Worm (Caenorhabditis elegans) whole organism, young adult: Measurements from ENCODE around the gene Y69H2.17.

Experiments used
- F37B4.10 ChIP-seq: fragments of 200-800 bp; sonication (Bioruptor generic); IDR thresholded peaks from 2 replicates; pipeline ENCODE4 v1.3.6; 2022; ENCODE audit warnings: missing genetic modification characterization, missing compliant biosample characterization
- F55B11.4 ChIP-seq: sonication (generic microtip); optimal IDR thresholded peaks from 2 replicates; lab custom pipeline; 2016; ENCODE audit warnings: missing compliant biosample characterization, missing genetic modification characterization, borderline replicate concordance; ENCODE audit not compliant: insufficient read depth
- Y79H2A.3 ChIP-seq: fragments of 200-800 bp; sonication (Bioruptor generic); conservative IDR thresholded peaks from 2 replicates; pipeline ENCODE4 v1.3.6; 2022; ENCODE audit warnings: missing genetic modification reagents, missing genetic modification characterization, missing compliant biosample characterization
- aptf-2 ChIP-seq: fragments of 200-800 bp; sonication (Bioruptor generic); conservative IDR thresholded peaks from 2 replicates; pipeline ENCODE4 v1.3.6; 2022; ENCODE audit warnings: missing genetic modification reagents, missing genetic modification characterization, missing compliant biosample characterization
- atf-7 ChIP-seq: sonication (generic microtip); optimal IDR thresholded peaks from 2 replicates; lab custom pipeline; 2017; ENCODE audit warnings: mild to moderate bottlenecking, missing genetic modification characterization, missing compliant biosample characterization
- ceh-58 ChIP-seq: fragments of 200-800 bp; sonication (Bioruptor generic); IDR thresholded peaks from 2 replicates; pipeline ENCODE4 v1.3.6; 2022; ENCODE audit warnings: missing genetic modification characterization, missing compliant biosample characterization
- die-1 ChIP-seq: sonication (generic microtip); optimal IDR thresholded peaks from 2 replicates; lab custom pipeline; 2016; ENCODE audit warnings: missing genotype, mild to moderate bottlenecking, missing genetic modification characterization, missing compliant biosample characterization
- efl-1 ChIP-seq: fragments of 150-350 bp; optimal IDR thresholded peaks from 2 replicates; lab custom pipeline; 2014; ENCODE audit warnings: missing biosample characterization, missing genetic modification reagents, missing genetic modification characterization
- ekl-4 ChIP-seq: fragments of 200-800 bp; sonication (Bioruptor generic); IDR thresholded peaks from 2 replicates; pipeline ENCODE4 v1.3.6; 2022; ENCODE audit warnings: missing genetic modification reagents, missing genetic modification characterization, missing compliant biosample characterization
- mel-28 ChIP-seq: sonication (generic microtip); optimal IDR thresholded peaks from 2 replicates; lab custom pipeline; 2016; ENCODE audit warnings: borderline replicate concordance, mild to moderate bottlenecking, missing genetic modification characterization, missing compliant biosample characterization
- nfya-1 ChIP-seq: sonication (generic microtip); optimal IDR thresholded peaks from 2 replicates; lab custom pipeline; 2017; ENCODE audit warnings: antibody characterized with exemption, missing compliant biosample characterization, missing genetic modification characterization, borderline replicate concordance; ENCODE audit not compliant: insufficient read depth
- snpc-4 ChIP-seq, 5 experiments: fragments of 150-350 bp in 1 of 5; sonication (generic microtip) in 4 of 5; optimal IDR thresholded peaks; 2 replicates each; lab custom pipeline; 2014 to 2018; ENCODE audit warnings: missing genetic modification characterization in 5 of 5, missing biosample characterization in 3 of 5, antibody characterized with exemption in 2 of 5, mild to moderate bottlenecking in 2 of 5, missing compliant biosample characterization in 2 of 5, missing genotype in 2 of 5, moderate library complexity in 2 of 5, missing genetic modification reagents in 1 of 5
- tlf-1 ChIP-seq: fragments of 200-800 bp; sonication (Bioruptor generic); optimal IDR thresholded peaks from 2 replicates; lab custom pipeline; 2018; ENCODE audit warnings: mild to moderate bottlenecking, missing genetic modification characterization, missing compliant biosample characterization
- unc-62 ChIP-seq: fragments of 150-350 bp; optimal IDR thresholded peaks from 2 replicates; lab custom pipeline; 2014; ENCODE audit warnings: missing biosample characterization, missing genetic modification reagents, missing genetic modification characterization

DNA sequence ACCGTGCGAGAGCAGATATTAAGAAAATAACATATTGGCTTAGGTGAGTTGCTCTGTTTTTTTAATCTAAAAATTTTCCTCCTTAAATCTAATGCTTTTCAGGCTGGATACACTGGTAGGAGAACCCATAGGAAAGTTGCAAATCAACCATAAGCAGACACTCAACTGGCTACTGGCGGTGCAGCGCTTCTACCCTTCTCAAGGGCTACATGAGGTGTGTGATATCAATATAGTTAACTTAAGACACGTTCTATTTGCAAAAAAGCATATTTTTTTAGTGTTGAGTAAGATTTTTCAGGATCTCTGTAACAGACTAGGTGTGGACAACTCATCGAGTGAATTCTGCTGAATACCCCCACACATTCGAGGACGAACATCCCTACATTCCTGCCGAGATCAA, 23.3 kb downstream of the Y69H2.17 start:
- TF ChIP-seq Y79H2A.3 (GFP tag; lab: Robert Waterston, UW), result no peak
- TF ChIP-seq aptf-2 (GFP tag; lab: Robert Waterston, UW), result no peak
- no peak for TF ChIP-seq ekl-4 (GFP tag; lab: Robert Waterston, UW)
- peak; percentile 59; the same call in 1 of the 2 replicates for TF ChIP-seq ceh-58
- TF ChIP-seq die-1 (tag; lab: Kevin White, UChicago), result no peak
- TF ChIP-seq nfya-1 (tag; lab: Kevin White, UChicago), result peak; percentile 59
- TF ChIP-seq F37B4.10 (GFP tag; lab: Robert Waterston, UW), result no peak
- TF ChIP-seq snpc-4 (GFP tag; optimal IDR thresholded peaks at IDR 0.05; lab: Kevin White, UChicago), result no peak
- no peak for TF ChIP-seq snpc-4 (tag; optimal IDR thresholded peaks at IDR 0.05; lab: Kevin White, UChicago)
- TF ChIP-seq unc-62 (GFP tag; lab: Kevin White, UChicago), result no peak
- TF ChIP-seq efl-1 (GFP tag; lab: Kevin White, UChicago), result no peak
- TF ChIP-seq atf-7 (tag; lab: Kevin White, UChicago), result no peak
- no peak for TF ChIP-seq mel-28 (tag; lab: Kevin White, UChicago)
- TF ChIP-seq tlf-1 (GFP tag; lab: Kevin White, UChicago), result no peak
- no peak for TF ChIP-seq F55B11.4
